Worm (Caenorhabditis elegans): ENCODE data around the gene srbc-58.

DNA sequence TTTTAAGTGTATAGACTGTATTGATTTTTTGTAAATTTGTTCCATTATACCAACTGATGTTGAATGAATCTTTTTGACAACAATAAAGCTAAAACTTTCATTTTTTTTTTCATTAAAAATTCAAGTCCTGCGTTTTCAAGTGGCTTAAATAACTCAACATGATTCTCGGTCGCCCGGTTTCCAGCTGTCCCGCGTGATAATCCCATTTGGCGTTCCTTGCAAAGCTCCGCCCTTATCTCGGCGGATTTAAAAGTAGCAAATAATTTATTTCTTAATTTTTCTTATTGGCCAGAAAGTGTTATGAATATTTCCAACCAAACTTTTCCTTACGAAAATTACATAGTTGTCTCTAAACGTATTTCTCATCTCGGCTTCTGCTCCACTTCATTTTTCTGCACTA, 18.6 kb upstream of the srbc-58 start, which contains the start of gene str-20:
- no peak for TF ChIP-seq W03F9.2 (tag; optimal IDR thresholded peaks at IDR 0.05)
- TF ChIP-seq dao-5 (tag; optimal IDR thresholded peaks at IDR 0.05) = no peak

Data from whole organism, L4/young adult.